Fruit fly (Drosophila melanogaster) whole organism, embryonic: ENCODE data around the gene CG8774.

ENCODE experiments used
- Atf6 ChIP-seq: fragments of 200-800 bp; sonication (Bioruptor generic); IDR thresholded peaks from 2 replicates; pipeline ENCODE4 v1.3.6; 2022; ENCODE audit warnings: missing biosample characterization, missing genetic modification characterization
- B-H1 ChIP-seq: fragments of 200-800 bp; sonication (Bioruptor generic); IDR thresholded peaks from 3 replicates; pipeline ENCODE4 v1.3.6; 2022; ENCODE audit warnings: missing biosample characterization, missing genetic modification characterization
- CG10366 ChIP-seq: fragments of 200-800 bp; sonication (Bioruptor generic); IDR thresholded peaks from 2 replicates; pipeline ENCODE4 v1.3.6; 2022; ENCODE audit warnings: missing biosample characterization, missing genetic modification characterization
- CG10654 ChIP-seq: fragments of 200-800 bp; sonication (Bioruptor generic); optimal IDR thresholded peaks from 2 replicates; lab custom pipeline; 2016; ENCODE audit warnings: missing biosample characterization, missing genetic modification characterization
- CG10959 ChIP-seq: fragments of 200-800 bp; sonication (Bioruptor generic); IDR thresholded peaks from 2 replicates; pipeline ENCODE4 v1.3.6; 2022; ENCODE audit warnings: missing biosample characterization, missing genetic modification characterization
- CG11398 ChIP-seq: fragments of 200-800 bp; sonication (Bioruptor generic); optimal IDR thresholded peaks from 2 replicates; lab custom pipeline; 2016; ENCODE audit warnings: missing biosample characterization, missing genetic modification characterization
- CG13894 ChIP-seq: fragments of 200-800 bp; sonication (Bioruptor generic); optimal IDR thresholded peaks from 3 replicates; lab custom pipeline; 2018; ENCODE audit warnings: missing biosample characterization, mild to moderate bottlenecking, missing genetic modification characterization, moderate library complexity
- CG14050 ChIP-seq: fragments of 200-800 bp; sonication (Bioruptor generic); IDR thresholded peaks from 3 replicates; pipeline ENCODE4 v1.3.6; 2022; ENCODE audit warnings: missing biosample characterization, missing genetic modification characterization
- CG17328 ChIP-seq: fragments of 200-800 bp; sonication (Bioruptor generic); IDR thresholded peaks from 2 replicates; pipeline ENCODE4 v1.3.6; 2022; ENCODE audit warnings: missing biosample characterization, missing genetic modification characterization
- CG17568 ChIP-seq: fragments of 200-800 bp; sonication (Bioruptor generic); optimal IDR thresholded peaks from 2 replicates; lab custom pipeline; 2018; ENCODE audit warnings: missing biosample characterization, mild to moderate bottlenecking, missing genetic modification characterization, moderate library complexity
- CG31365 ChIP-seq: fragments of 200-800 bp; sonication (Bioruptor generic); optimal IDR thresholded peaks from 2 replicates; lab custom pipeline; 2018; ENCODE audit warnings: missing biosample characterization, mild to moderate bottlenecking, missing genetic modification characterization
- CG31388 ChIP-seq: fragments of 200-800 bp; sonication (Bioruptor generic); optimal IDR thresholded peaks from 2 replicates; lab custom pipeline; 2016; ENCODE audit warnings: missing biosample characterization, missing genetic modification characterization
- CG34376 ChIP-seq: fragments of 200-800 bp; sonication (Bioruptor generic); optimal IDR thresholded peaks from 2 replicates; lab custom pipeline; 2018; ENCODE audit warnings: missing biosample characterization, mild to moderate bottlenecking, missing genetic modification characterization
- CG43689 ChIP-seq: fragments of 200-800 bp; sonication (Bioruptor generic); IDR thresholded peaks from 2 replicates; pipeline ENCODE4 v1.3.6; 2022; ENCODE audit warnings: missing biosample characterization, missing genetic modification characterization
- CG4730 ChIP-seq: fragments of 200-800 bp; sonication (Bioruptor generic); IDR thresholded peaks from 2 replicates; pipeline ENCODE4 v1.3.6; 2022; ENCODE audit warnings: missing biosample characterization, missing genetic modification characterization
- CG6791 ChIP-seq: fragments of 200-800 bp; sonication (Bioruptor generic); IDR thresholded peaks from 3 replicates; pipeline ENCODE4 v1.3.6; 2022; ENCODE audit warnings: missing biosample characterization, missing genetic modification characterization; ENCODE audit not compliant: partially characterized antibody
- CG6854 ChIP-seq: fragments of 200-800 bp; sonication (Bioruptor generic); optimal IDR thresholded peaks from 3 replicates; lab custom pipeline; 2017; ENCODE audit warnings: missing biosample characterization, mild to moderate bottlenecking, missing genetic modification characterization
- CG7556 ChIP-seq: fragments of 200-800 bp; sonication (Bioruptor generic); optimal IDR thresholded peaks from 2 replicates; lab custom pipeline; 2017; ENCODE audit warnings: missing biosample characterization, mild to moderate bottlenecking, missing genetic modification characterization
- Dfd ChIP-seq, 2 experiments: fragments of >200 bp; optimal IDR thresholded peaks; 2 replicates each; lab custom pipeline; 2017; ENCODE audit warnings: missing biosample characterization in 2 of 2, missing genetic modification characterization in 2 of 2
- Dip2 ChIP-seq: fragments of 200-800 bp; sonication (Bioruptor generic); IDR thresholded peaks from 2 replicates; pipeline ENCODE4 v1.3.6; 2022; ENCODE audit warnings: missing biosample characterization, missing genetic modification characterization
- Doc3 ChIP-seq: fragments of 200-800 bp; sonication (Bioruptor generic); IDR thresholded peaks from 3 replicates; pipeline ENCODE4 v1.3.6; 2022; ENCODE audit warnings: missing biosample characterization, missing genetic modification characterization; ENCODE audit not compliant: partially characterized antibody
- Drgx ChIP-seq: fragments of 200-800 bp; sonication (Bioruptor generic); IDR thresholded peaks from 2 replicates; pipeline ENCODE4 v1.3.6; 2022; ENCODE audit warnings: missing biosample characterization, missing genetic modification characterization
- Ets97D ChIP-seq: fragments of 200-800 bp; sonication (Bioruptor generic); optimal IDR thresholded peaks from 3 replicates; lab custom pipeline; 2016; ENCODE audit warnings: missing biosample characterization, missing genetic modification characterization
- GATAe ChIP-seq: fragments of 200-800 bp; sonication (Bioruptor generic); conservative IDR thresholded peaks from 2 replicates; pipeline ENCODE4 v1.3.6; 2022; ENCODE audit warnings: missing biosample characterization, missing genetic modification characterization
- H2.0 ChIP-seq: fragments of 200-800 bp; sonication (Bioruptor generic); IDR thresholded peaks from 2 replicates; pipeline ENCODE4 v1.3.6; 2022; ENCODE audit warnings: missing biosample characterization, missing genetic modification characterization
- HLH54F ChIP-seq: fragments of 200-800 bp; sonication (Bioruptor generic); optimal IDR thresholded peaks from 3 replicates; lab custom pipeline; 2016; ENCODE audit warnings: missing biosample characterization, missing genetic modification characterization
- HmgZ ChIP-seq: fragments of 200-800 bp; sonication (Bioruptor generic); optimal IDR thresholded peaks from 2 replicates; lab custom pipeline; 2018; ENCODE audit warnings: missing biosample characterization, mild to moderate bottlenecking, missing genetic modification characterization
- NK7.1 ChIP-seq: fragments of 200-800 bp; sonication (Bioruptor generic); optimal IDR thresholded peaks from 3 replicates; lab custom pipeline; 2016; ENCODE audit warnings: missing biosample characterization, missing genetic modification characterization
- Tbp ChIP-seq: fragments of >200 bp; optimal IDR thresholded peaks from 2 replicates; lab custom pipeline; 2018; ENCODE audit warnings: missing biosample characterization, missing genetic modification characterization
- Usf ChIP-seq: fragments of 200-800 bp; sonication (Bioruptor generic); optimal IDR thresholded peaks from 2 replicates; lab custom pipeline; 2017; ENCODE audit warnings: missing genotype, missing biosample characterization, missing genetic modification characterization
- aop ChIP-seq: fragments of 200-800 bp; sonication (Bioruptor generic); IDR thresholded peaks from 2 replicates; pipeline ENCODE4 v1.3.6; 2022; ENCODE audit warnings: missing biosample characterization, missing genetic modification characterization
- bcd ChIP-seq: fragments of 200-800 bp; sonication (Bioruptor generic); optimal IDR thresholded peaks from 2 replicates; lab custom pipeline; 2017; ENCODE audit warnings: missing biosample characterization, mild to moderate bottlenecking, missing genetic modification characterization
- cas ChIP-seq: fragments of 200-800 bp; sonication (Bioruptor generic); IDR thresholded peaks from 2 replicates; pipeline ENCODE4 v1.3.6; 2022; ENCODE audit warnings: missing biosample characterization, missing genetic modification characterization
- cg ChIP-seq: fragments of 200-800 bp; sonication (Bioruptor generic); optimal IDR thresholded peaks from 3 replicates; lab custom pipeline; 2019; ENCODE audit warnings: missing biosample characterization, mild to moderate bottlenecking, missing genetic modification characterization, moderate library complexity
- crc ChIP-seq: fragments of 200-800 bp; sonication (Bioruptor generic); optimal IDR thresholded peaks from 2 replicates; lab custom pipeline; 2016; ENCODE audit warnings: missing biosample characterization, missing genetic modification characterization
- dati ChIP-seq: fragments of 200-800 bp; sonication (Bioruptor generic); IDR thresholded peaks from 2 replicates; pipeline ENCODE4 v1.3.6; 2022; ENCODE audit warnings: missing biosample characterization, missing genetic modification characterization
- ewg ChIP-seq: fragments of 200-800 bp; sonication (Bioruptor generic); optimal IDR thresholded peaks from 3 replicates; lab custom pipeline; 2017; ENCODE audit warnings: mild to moderate bottlenecking, missing biosample characterization, missing genetic modification reagents, missing genetic modification characterization
- fd3F ChIP-seq: fragments of 200-800 bp; sonication (Bioruptor generic); optimal IDR thresholded peaks from 2 replicates; lab custom pipeline; 2018; ENCODE audit warnings: missing biosample characterization, mild to moderate bottlenecking, missing genetic modification characterization, moderate library complexity
- fd96Cb ChIP-seq: fragments of 200-800 bp; sonication (Bioruptor generic); optimal IDR thresholded peaks from 2 replicates; lab custom pipeline; 2018; ENCODE audit warnings: missing biosample characterization, mild to moderate bottlenecking, missing genetic modification characterization, moderate library complexity
- gce ChIP-seq: fragments of 200-800 bp; sonication (Bioruptor generic); IDR thresholded peaks from 3 replicates; pipeline ENCODE4 v1.3.6; 2022; ENCODE audit warnings: missing biosample characterization, missing genetic modification characterization
- kay ChIP-seq: fragments of 200-800 bp; sonication (Bioruptor generic); optimal IDR thresholded peaks from 2 replicates; lab custom pipeline; 2016; ENCODE audit warnings: missing biosample characterization, missing genetic modification characterization
- lmd ChIP-seq: fragments of 200-800 bp; sonication (Bioruptor generic); IDR thresholded peaks from 2 replicates; pipeline ENCODE4 v1.3.6; 2022; ENCODE audit warnings: missing biosample characterization, missing genetic modification characterization
- mirr ChIP-seq: fragments of 200-800 bp; sonication (Bioruptor generic); optimal IDR thresholded peaks from 3 replicates; lab custom pipeline; 2018; ENCODE audit warnings: missing biosample characterization, mild to moderate bottlenecking, missing genetic modification characterization
- nau ChIP-seq: fragments of 200-800 bp; sonication (Bioruptor generic); optimal IDR thresholded peaks from 3 replicates; lab custom pipeline; 2017; ENCODE audit warnings: missing biosample characterization, mild to moderate bottlenecking, missing genetic modification characterization, missing genetic modification reagents
- org-1 ChIP-seq: fragments of 200-800 bp; sonication (Bioruptor generic); optimal IDR thresholded peaks from 2 replicates; lab custom pipeline; 2017; ENCODE audit warnings: missing biosample characterization, missing genetic modification characterization
- pfk ChIP-seq: fragments of 200-800 bp; sonication (Bioruptor generic); optimal IDR thresholded peaks from 2 replicates; lab custom pipeline; 2018; ENCODE audit warnings: missing biosample characterization, mild to moderate bottlenecking, missing genetic modification characterization, moderate library complexity
- schlank ChIP-seq: fragments of 200-800 bp; sonication (Bioruptor generic); optimal IDR thresholded peaks from 2 replicates; lab custom pipeline; 2018; ENCODE audit warnings: missing biosample characterization, mild to moderate bottlenecking, missing genetic modification characterization
- sna ChIP-seq: fragments of 200-800 bp; sonication (Bioruptor generic); IDR thresholded peaks from 2 replicates; pipeline ENCODE4 v1.3.6; 2022; ENCODE audit warnings: missing biosample characterization, missing genetic modification characterization; ENCODE audit not compliant: partially characterized antibody
- stc ChIP-seq: fragments of 200-800 bp; sonication (Bioruptor generic); IDR thresholded peaks from 2 replicates; pipeline ENCODE4 v1.3.6; 2022; ENCODE audit warnings: missing biosample characterization, missing genetic modification characterization
- usp ChIP-seq: fragments of >200 bp; optimal IDR thresholded peaks from 2 replicates; lab custom pipeline; 2017; ENCODE audit warnings: missing biosample characterization, missing genetic modification characterization
- zfh2 ChIP-seq: fragments of 200-800 bp; sonication (Bioruptor generic); optimal IDR thresholded peaks from 2 replicates; lab custom pipeline; 2016; ENCODE audit warnings: missing biosample characterization, missing genetic modification characterization

CG8774 gene

dm6 chr3R:13261706-13262105 lies 36.9 kb upstream of the CG8774 start (continued):
- TF ChIP-seq cg (GFP tag; lab: Kevin White, UChicago) (no peak), lmd (GFP tag; lab: Robert Waterston, UW) (no peak), B-H1 (no peak), schlank (tag; lab: Kevin White, UChicago) (no peak), pfk (GFP tag; lab: Kevin White, UChicago) (no peak)

dm6 chr3R:13264061-13264661 lies 34.4 kb upstream of the CG8774 start, which contains the start of gene Ravus:
Gene Ravus (minus strand): TSS chr3R:13264061.
- peak; percentile 68 for TF ChIP-seq HmgZ (tag; lab: Kevin White, UChicago)
- TF ChIP-seq aop (GFP tag; lab: Robert Waterston, UW): no peak
- TF ChIP-seq Ets97D (GFP tag; lab: Kevin White, UChicago): peak; percentile 62
- peak; percentile 46 for TF ChIP-seq zfh2
- no peak for TF ChIP-seq crc
- no peak for TF ChIP-seq CG31388
- TF ChIP-seq ewg (GFP tag; lab: Kevin White, UChicago): peak; percentile 31
- no peak for TF ChIP-seq CG31365 (tag; lab: Kevin White, UChicago)
- peak; percentile 50 for TF ChIP-seq HLH54F (GFP tag; lab: Kevin White, UChicago)
- peak; percentile 51 for TF ChIP-seq bcd (GFP tag; lab: Kevin White, UChicago)
- TF ChIP-seq Dip2: no peak
- TF ChIP-seq CG13894: no peak
- no peak for TF ChIP-seq org-1 (GFP tag; lab: Kevin White, UChicago)
- TF ChIP-seq GATAe (GFP tag; lab: Robert Waterston, UW): no peak
- TF ChIP-seq CG17568: no peak
- TF ChIP-seq CG11398 (GFP tag; lab: Kevin White, UChicago): no peak
- no peak for TF ChIP-seq NK7.1
- TF ChIP-seq Usf (GFP tag; lab: Kevin White, UChicago): peak; percentile 24
- TF ChIP-seq CG43689 (GFP tag; lab: Robert Waterston, UW): no peak
- no peak for TF ChIP-seq stc (GFP tag; lab: Robert Waterston, UW)
- no peak for TF ChIP-seq CG4730 (GFP tag; lab: Robert Waterston, UW)
- no peak for TF ChIP-seq cas (GFP tag; lab: Robert Waterston, UW)
- no peak for TF ChIP-seq Doc3 (GFP tag; lab: Robert Waterston, UW)
- no peak for TF ChIP-seq Tbp (GFP tag; lab: Kevin White, UChicago)
- no peak for TF ChIP-seq CG10959 (GFP tag; lab: Robert Waterston, UW)
- TF ChIP-seq CG10654 (GFP tag; lab: Kevin White, UChicago): peak; percentile 23
- no peak for TF ChIP-seq CG17328 (GFP tag; lab: Robert Waterston, UW)
- no peak for TF ChIP-seq CG6791 (GFP tag; lab: Robert Waterston, UW)
- TF ChIP-seq H2.0 (GFP tag; lab: Robert Waterston, UW): no peak
- TF ChIP-seq nau (GFP tag; lab: Kevin White, UChicago): no peak
- TF ChIP-seq fd96Cb: peak; percentile 21
- TF ChIP-seq CG7556 (GFP tag; lab: Kevin White, UChicago): no peak
- no peak for TF ChIP-seq gce (GFP tag; lab: Robert Waterston, UW)
- no peak for TF ChIP-seq mirr (GFP tag; lab: Kevin White, UChicago)
- TF ChIP-seq sna: no peak
- TF ChIP-seq dati (GFP tag; lab: Robert Waterston, UW): no peak
- TF ChIP-seq Dfd (GFP tag; optimal IDR thresholded peaks at IDR 0.05; lab: Kevin White, UChicago): no peak
- no peak for TF ChIP-seq kay (GFP tag; lab: Kevin White, UChicago)
- no peak for TF ChIP-seq Atf6
- no peak for TF ChIP-seq CG6854 (GFP tag; lab: Kevin White, UChicago)
- no peak for TF ChIP-seq fd3F
- TF ChIP-seq CG10366 (GFP tag; lab: Robert Waterston, UW): no peak
- TF ChIP-seq Drgx (GFP tag; lab: Robert Waterston, UW): no peak
- no peak for TF ChIP-seq CG34376 (GFP tag; lab: Kevin White, UChicago)
- 0 out of 3 replicates have a peak, but pooled peaks have one; percentile 12 for TF ChIP-seq CG14050 (GFP tag; lab: Robert Waterston, UW)
- no peak for TF ChIP-seq usp (GFP tag; lab: Kevin White, UChicago)
